Worm (Caenorhabditis elegans) whole organism, L4 larva: ENCODE results near the gene scl-19.

ENCODE experiments used
- D1046.2 ChIP-seq: fragments of 200-800 bp; sonication (Bioruptor generic); IDR thresholded peaks from 2 replicates; pipeline ENCODE4 v1.3.6; 2022; ENCODE audit warnings: missing genetic modification characterization, missing compliant biosample characterization
- F26F4.8 ChIP-seq: fragments of 200-800 bp; sonication (Bioruptor generic); conservative IDR thresholded peaks from 2 replicates; pipeline ENCODE4 v1.3.6; 2022; ENCODE audit warnings: missing genetic modification characterization, missing compliant biosample characterization
- F44E2.7 ChIP-seq: fragments of 200-800 bp; sonication (Bioruptor generic); IDR thresholded peaks from 2 replicates; pipeline ENCODE4 v2.1.2; 2022; ENCODE audit warnings: missing genetic modification characterization, missing compliant biosample characterization
- F49E8.2 ChIP-seq: sonication (generic microtip); optimal IDR thresholded peaks from 2 replicates; lab custom pipeline; 2016; ENCODE audit warnings: missing compliant biosample characterization, mild to moderate bottlenecking, missing genetic modification characterization, borderline replicate concordance
- R02D3.7 ChIP-seq: fragments of 150-350 bp; sonication (generic microtip); optimal IDR thresholded peaks from 3 replicates; lab custom pipeline; 2014; ENCODE audit warnings: missing biosample characterization, missing genetic modification characterization
- Y105C5A.15 ChIP-seq: fragments of 200-800 bp; sonication (Bioruptor generic); IDR thresholded peaks from 2 replicates; pipeline ENCODE4 v1.3.6; 2022; ENCODE audit warnings: missing genetic modification characterization, missing compliant biosample characterization
- aha-1 ChIP-seq: fragments of 150-350 bp; peaks from one replicate; lab custom pipeline; 2014; ENCODE audit warnings: missing biosample characterization, missing genetic modification characterization
- ama-1 ChIP-seq: fragments of 150-350 bp; optimal IDR thresholded peaks from 2 replicates; lab custom pipeline; 2014; ENCODE audit warnings: inconsistent platforms, mixed read lengths
- ceh-32 ChIP-seq: sonication (generic microtip); optimal IDR thresholded peaks from 2 replicates; lab custom pipeline; 2016; ENCODE audit warnings: mild to moderate bottlenecking, missing genetic modification characterization, missing compliant biosample characterization; ENCODE audit not compliant: poor library complexity
- ceh-62 ChIP-seq: sonication (generic microtip); optimal IDR thresholded peaks from 2 replicates; lab custom pipeline; 2017; ENCODE audit warnings: missing biosample characterization, missing genetic modification characterization
- ceh-82 ChIP-seq: sonication (generic microtip); optimal IDR thresholded peaks from 2 replicates; lab custom pipeline; 2017; ENCODE audit warnings: missing biosample characterization, missing genetic modification characterization
- ctbp-1 ChIP-seq: fragments of 200-800 bp; sonication (Bioruptor generic); IDR thresholded peaks from 2 replicates; pipeline ENCODE4 v1.3.6; 2022; ENCODE audit warnings: missing genetic modification reagents, missing genetic modification characterization, missing compliant biosample characterization
- daf-16 ChIP-seq, 3 experiments: sonication (generic microtip); optimal IDR thresholded peaks; 2 replicates each; lab custom pipeline; 2016 to 2017; ENCODE audit warnings: missing genetic modification characterization in 3 of 3, missing genetic modification reagents in 3 of 3, mild to moderate bottlenecking in 2 of 3, missing compliant biosample characterization in 2 of 3, missing biosample characterization in 1 of 3, moderate library complexity in 1 of 3
- dmd-6 ChIP-seq: fragments of 200-800 bp; sonication (Bioruptor generic); IDR thresholded peaks from 2 replicates; pipeline ENCODE4 v1.3.6; 2022; ENCODE audit warnings: missing genetic modification reagents, missing genetic modification characterization, missing compliant biosample characterization
- dmd-8 ChIP-seq: fragments of 200-800 bp; sonication (Bioruptor generic); IDR thresholded peaks from 2 replicates; pipeline ENCODE4 v1.3.6; 2022; ENCODE audit warnings: missing genetic modification characterization, missing compliant biosample characterization
- dmd-9 ChIP-seq: fragments of 200-800 bp; sonication (Bioruptor generic); IDR thresholded peaks from 2 replicates; pipeline ENCODE4 v1.3.6; 2022; ENCODE audit warnings: missing genetic modification reagents, missing genetic modification characterization, missing compliant biosample characterization
- dve-1 ChIP-seq: sonication (generic microtip); optimal IDR thresholded peaks from 2 replicates; lab custom pipeline; 2017; ENCODE audit warnings: antibody characterized with exemption, mild to moderate bottlenecking, missing genetic modification characterization, missing compliant biosample characterization; ENCODE audit not compliant: insufficient read depth
- egl-43 ChIP-seq: fragments of 200-800 bp; sonication (Bioruptor generic); IDR thresholded peaks from 2 replicates; pipeline ENCODE4 v1.3.6; 2022; ENCODE audit warnings: missing genetic modification reagents, missing genetic modification characterization, missing compliant biosample characterization
- hif-1 ChIP-seq, 2 experiments: sonication (generic microtip); optimal IDR thresholded peaks; 2 replicates each; lab custom pipeline; 2016 to 2017; ENCODE audit warnings: missing compliant biosample characterization in 2 of 2, missing genetic modification characterization in 2 of 2, missing genetic modification reagents in 2 of 2, missing genotype in 2 of 2, mild to moderate bottlenecking in 1 of 2
- hlh-11 ChIP-seq: fragments of 200-800 bp; sonication (Bioruptor generic); optimal IDR thresholded peaks from 2 replicates; lab custom pipeline; 2018; ENCODE audit warnings: mild to moderate bottlenecking, missing genetic modification characterization, missing compliant biosample characterization
- lin-1 ChIP-seq: fragments of 200-800 bp; sonication (Bioruptor generic); IDR thresholded peaks from 2 replicates; pipeline ENCODE4 v1.3.6; 2022; ENCODE audit warnings: missing genetic modification reagents, missing genetic modification characterization, missing compliant biosample characterization
- lsy-2 ChIP-seq, 2 experiments: fragments of 150-350 bp in 1 of 2; sonication (generic microtip) in 1 of 2; optimal IDR thresholded peaks; 2 replicates each; lab custom pipeline; 2014 to 2017; ENCODE audit warnings: missing biosample characterization in 2 of 2, missing genetic modification characterization in 2 of 2
- madf-5 ChIP-seq, 2 experiments: fragments of 200-800 bp; sonication (Bioruptor generic); IDR thresholded peaks; 2 replicates each; pipeline ENCODE4 v1.3.6; 2022; ENCODE audit warnings: missing compliant biosample characterization in 2 of 2, missing genetic modification characterization in 2 of 2
- mxl-3 ChIP-seq: fragments of 200-800 bp; sonication (Bioruptor generic); optimal IDR thresholded peaks from 2 replicates; lab custom pipeline; 2018; ENCODE audit warnings: mild to moderate bottlenecking, missing genetic modification characterization, missing compliant biosample characterization
- nhr-28 ChIP-seq: fragments of 150-350 bp; optimal IDR thresholded peaks from 2 replicates; lab custom pipeline; 2014; ENCODE audit warnings: missing biosample characterization, missing genetic modification characterization
- nhr-48 ChIP-seq: sonication (generic microtip); optimal IDR thresholded peaks from 2 replicates; lab custom pipeline; 2016; ENCODE audit warnings: mild to moderate bottlenecking, missing genetic modification characterization, missing compliant biosample characterization
- nhr-77 ChIP-seq: fragments of 150-350 bp; optimal IDR thresholded peaks from 2 replicates; lab custom pipeline; 2014; ENCODE audit warnings: missing biosample characterization, missing genetic modification characterization
- php-3 ChIP-seq: fragments of 200-800 bp; sonication (Bioruptor generic); IDR thresholded peaks from 2 replicates; pipeline ENCODE4 v1.3.6; 2022; ENCODE audit warnings: missing genetic modification reagents, missing genetic modification characterization, missing compliant biosample characterization
- pqm-1 ChIP-seq: sonication (generic microtip); optimal IDR thresholded peaks from 2 replicates; lab custom pipeline; 2017; ENCODE audit warnings: missing biosample characterization, missing genetic modification characterization
- set-16 ChIP-seq: fragments of 200-800 bp; sonication (Bioruptor generic); IDR thresholded peaks from 2 replicates; pipeline ENCODE4 v1.3.6; 2022; ENCODE audit warnings: missing genetic modification reagents, missing genetic modification characterization, missing compliant biosample characterization
- snpc-4 ChIP-seq: fragments of 150-350 bp; optimal IDR thresholded peaks from 2 replicates; lab custom pipeline; 2014; ENCODE audit warnings: missing biosample characterization, missing genetic modification characterization
- tra-1 ChIP-seq: fragments of 200-800 bp; sonication (Bioruptor generic); IDR thresholded peaks from 2 replicates; pipeline ENCODE4 v1.3.6; 2022; ENCODE audit warnings: missing genetic modification reagents, missing genetic modification characterization, missing compliant biosample characterization
- unc-62 ChIP-seq, 3 experiments: fragments of 150-350 bp in 1 of 3; sonication (generic microtip); optimal IDR thresholded peaks in 2 of 3; peaks in 1 of 3; 1 replicate in 1 of 3; 2 replicates in 2 of 3; lab custom pipeline; 2014 to 2017; ENCODE audit warnings: missing biosample characterization in 3 of 3, missing genetic modification characterization in 3 of 3, missing genetic modification reagents in 3 of 3, missing genotype in 1 of 3

scl-19 gene

ce11 chrV:18699326-18699725 is 32.5 kb upstream of the scl-19 start, which contains the start of gene nhr-241:
Gene nhr-241 (plus strand): TSS chrV:18699451.
- peak; percentile 84 for TF ChIP-seq set-16 (GFP tag; lab: Robert Waterston, UW)
- TF ChIP-seq egl-43 (GFP tag; lab: Robert Waterston, UW) = 0 out of 2 replicates have a peak, but pooled peaks have one; percentile 46
- TF ChIP-seq ceh-62 (tag; lab: Kevin White, UChicago) = no peak
- TF ChIP-seq aha-1 = peak; percentile 51

DNA sequence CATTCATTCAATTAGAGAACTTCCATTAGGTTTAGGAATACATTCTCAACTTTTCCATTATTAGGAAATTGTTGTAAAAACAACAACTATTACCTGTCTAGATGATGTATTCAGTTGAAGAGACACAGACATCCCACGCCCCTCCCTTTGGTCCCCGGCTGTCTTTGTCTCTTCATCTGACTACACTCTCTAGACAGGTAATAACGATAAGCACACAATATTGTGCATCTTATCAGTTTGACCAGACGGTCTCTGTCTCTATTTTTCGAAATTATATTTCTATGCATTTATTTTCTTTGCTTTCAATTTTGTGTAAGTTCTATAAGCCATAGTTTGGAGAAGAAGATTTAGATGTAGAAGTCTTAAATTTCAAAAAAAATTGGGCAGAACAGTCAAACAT is 30.5 kb upstream of the scl-19 start, which contains the start of gene Y69H2.9:
Gene Y69H2.9, plus strand, starts transcription at position 233 of the 400 bp plus-strand sequence.
- TF ChIP-seq daf-16 (GFP tag; optimal IDR thresholded peaks at IDR 0.05; lab: Kevin White, UChicago) (no peak), daf-16 (tag; optimal IDR thresholded peaks at IDR 0.05; lab: Kevin White, UChicago) (peak; percentile 80), nhr-48 (tag; lab: Kevin White, UChicago) (peak; percentile 57), hlh-11 (tag; lab: Kevin White, UChicago) (peak; percentile 74), nhr-77 (tag; lab: Kevin White, UChicago) (peak; percentile 3), nhr-28 (tag; lab: Kevin White, UChicago) (peak; percentile 77), mxl-3 (GFP tag; lab: Kevin White, UChicago) (no peak), ceh-62 (tag; lab: Kevin White, UChicago) (no peak), lsy-2 (tag; optimal IDR thresholded peaks at IDR 0.05; lab: Kevin White, UChicago) (no peak), hif-1 (tag; optimal IDR thresholded peaks at IDR 0.05; lab: Kevin White, UChicago) (no peak), F49E8.2 (no peak), pqm-1 (peak; percentile 79), madf-5 (GFP tag; IDR thresholded peaks at IDR 0.05; lab: Robert Waterston, UW) (no peak), dmd-6 (GFP tag; lab: Robert Waterston, UW) (peak; percentile 52; the same call in 1 of the 2 replicates)

- no peak for TF ChIP-seq ceh-32 (tag; lab: Kevin White, UChicago)
- peak; percentile 63; the same call in 1 of the 2 replicates for TF ChIP-seq dmd-9
- TF ChIP-seq tra-1 (GFP tag; lab: Robert Waterston, UW) = 0 out of 2 replicates have a peak, but pooled peaks have one; percentile 51
- TF ChIP-seq dmd-8 (GFP tag; lab: Robert Waterston, UW) = peak; percentile 69
- TF ChIP-seq ama-1 = no peak
- no peak for TF ChIP-seq php-3 (GFP tag; lab: Robert Waterston, UW)
- TF ChIP-seq Y105C5A.15 = 0 out of 2 replicates have a peak, but pooled peaks have one; percentile 38
- 0 out of 2 replicates have a peak, but pooled peaks have one; percentile 24 for TF ChIP-seq D1046.2 (GFP tag; lab: Robert Waterston, UW)
- no peak for TF ChIP-seq F49E8.2
- peak in 1 of 2 experiments; percentile 83 for TF ChIP-seq unc-62 (GFP tag; optimal IDR thresholded peaks at IDR 0.05 in 1 of 2; lab: Kevin White, UChicago)
- TF ChIP-seq unc-62 (tag; optimal IDR thresholded peaks at IDR 0.05; lab: Kevin White, UChicago) = no peak
- no peak for TF ChIP-seq dve-1 (tag; lab: Kevin White, UChicago)
- 0 out of 2 replicates have a peak, but pooled peaks have one; percentile 46 for TF ChIP-seq F26F4.8 (GFP tag; lab: Robert Waterston, UW)
- TF ChIP-seq ctbp-1 (GFP tag; lab: Robert Waterston, UW) = 0 out of 2 replicates have a peak, but pooled peaks have one; percentile 27
- TF ChIP-seq snpc-4 (tag; lab: Kevin White, UChicago) = no peak
- TF ChIP-seq ceh-82 (tag; lab: Kevin White, UChicago) = no peak
- 0 out of 2 replicates have a peak, but pooled peaks have one; percentile 2 for TF ChIP-seq F44E2.7 (GFP tag; lab: Robert Waterston, UW)
Observed at ce11 chrV:18705319-18706062, 26.3 kb upstream of the scl-19 start.

DNA sequence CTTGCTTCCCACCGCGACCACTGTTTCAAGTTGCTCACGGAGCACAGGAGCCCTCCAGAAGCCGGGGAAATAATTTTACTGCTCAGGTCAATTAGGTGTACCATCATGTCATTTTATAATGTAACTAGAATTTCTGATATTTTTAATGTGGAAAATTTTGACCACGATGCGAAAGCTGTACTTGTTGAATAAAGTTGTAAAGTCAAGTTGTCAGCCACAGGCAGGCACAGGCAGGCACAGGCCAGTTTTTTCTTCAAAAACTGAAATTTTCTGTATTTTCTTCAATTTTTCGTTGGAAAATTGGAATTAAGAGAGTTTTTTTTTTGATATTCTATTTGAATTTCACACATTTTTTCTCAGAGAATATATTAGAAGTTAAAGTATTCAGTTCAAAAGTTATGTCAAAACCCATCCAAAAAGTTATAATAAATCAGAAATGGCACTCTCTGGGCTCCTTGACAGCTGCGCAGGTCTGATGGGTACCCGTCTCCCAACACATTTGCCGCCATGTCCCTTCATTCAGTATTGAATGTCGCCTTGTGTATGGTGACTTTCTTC is 25.6 kb upstream of the scl-19 start, which contains the start of gene Y17D7C.1:
Gene Y17D7C.1, plus strand, starts transcription at position 508 of the 558 bp plus-strand sequence.
- TF ChIP-seq R02D3.7 (tag; lab: Kevin White, UChicago) = no peak
- TF ChIP-seq lin-1 (GFP tag; lab: Robert Waterston, UW) = no peak
- TF ChIP-seq dmd-8 (GFP tag; lab: Robert Waterston, UW) = peak; percentile 3; the same call in 1 of the 2 replicates
- TF ChIP-seq aha-1 = peak; percentile 94
- peak in 1 of 2 experiments; percentile 4 for TF ChIP-seq unc-62 (GFP tag; optimal IDR thresholded peaks at IDR 0.05 in 1 of 2; lab: Kevin White, UChicago)
- no peak for TF ChIP-seq unc-62 (tag; optimal IDR thresholded peaks at IDR 0.05; lab: Kevin White, UChicago)
- TF ChIP-seq, all 104 proteins: peak for 3
